Fruit fly (Drosophila melanogaster): ENCODE data around the gene CG31688.
A peak's percentile ranks its signal among the peaks of the same experiment; 100 is the strongest.

The CG31688 gene

dm6 chr2L:20425854-20426396 lies at the start of gene CG31688:
Gene CG31688, plus strand, starts transcription at chr2L:20426199.
- peak; percentile 67 for TF ChIP-seq Ets65A (GFP tag)
- no peak for TF ChIP-seq CG14710 (tag; optimal IDR thresholded peaks at IDR 0.05)
- no peak for TF ChIP-seq fd96Cb (tag; optimal IDR thresholded peaks at IDR 0.05)
- no peak for TF ChIP-seq toy (GFP tag; IDR thresholded peaks at IDR 0.05)
- no peak for TF ChIP-seq CG10274 (GFP tag; optimal IDR thresholded peaks at IDR 0.05)
- no peak for TF ChIP-seq ftz-f1 (GFP tag; optimal IDR thresholded peaks at IDR 0.05)
- peak; percentile 32 for TF ChIP-seq phol (tag; optimal IDR thresholded peaks at IDR 0.05)
- peak; percentile 72 for TF ChIP-seq CG13894 (tag; optimal IDR thresholded peaks at IDR 0.05)
- peak; percentile 15 for TF ChIP-seq BEAF-32 (GFP tag; optimal IDR thresholded peaks at IDR 0.05)
- no peak for TF ChIP-seq wdn (GFP tag; IDR thresholded peaks at IDR 0.05)
- no peak for TF ChIP-seq Meics (GFP tag; optimal IDR thresholded peaks at IDR 0.05)
- TF ChIP-seq Dp (GFP tag; optimal IDR thresholded peaks at IDR 0.05) = peak; percentile 64
- TF ChIP-seq hbn (GFP tag; IDR thresholded peaks at IDR 0.05; ENCODE audit: partially characterized antibody) = no peak
- TF ChIP-seq CG17829 (tag; optimal IDR thresholded peaks at IDR 0.05) = no peak
- TF ChIP-seq CG13287 (GFP tag; IDR thresholded peaks at IDR 0.05; ENCODE audit: partially characterized antibody) = peak; percentile 13; the same call in 1 of the 2 replicates
- peak; percentile 100 for TF ChIP-seq ewg (GFP tag; optimal IDR thresholded peaks at IDR 0.05)
- TF ChIP-seq CG8290 (GFP tag; optimal IDR thresholded peaks at IDR 0.05) = no peak
- peak in 1 of 2 experiments; percentile 13 for TF ChIP-seq CG8290 (tag; optimal IDR thresholded peaks at IDR 0.05)
- peak; percentile 91 for TF ChIP-seq CTCF (GFP tag; optimal IDR thresholded peaks at IDR 0.05)
- peak; percentile 18 for TF ChIP-seq CG5180 (GFP tag; optimal IDR thresholded peaks at IDR 0.05)
- TF ChIP-seq CG15514 (GFP tag; optimal IDR thresholded peaks at IDR 0.05) = peak; percentile 84
- no peak for TF ChIP-seq fd64A (GFP tag; optimal IDR thresholded peaks at IDR 0.05)
- TF ChIP-seq Med (GFP tag) = peak; percentile 59
- TF ChIP-seq esg (GFP tag; conservative IDR thresholded peaks at IDR 0.05) = no peak
- TF ChIP-seq Sry-δ (GFP tag; optimal IDR thresholded peaks at IDR 0.05) = peak; percentile 22
- TF ChIP-seq CrebB (tag; optimal IDR thresholded peaks at IDR 0.05) = no peak
- TF ChIP-seq CG2712 (tag; optimal IDR thresholded peaks at IDR 0.05) = peak; percentile 97
- no peak for TF ChIP-seq nmo (GFP tag; optimal IDR thresholded peaks at IDR 0.05)
- TF ChIP-seq CG17328 (GFP tag; IDR thresholded peaks at IDR 0.05) = 0 out of 2 replicates have a peak, but pooled peaks have one; percentile 28
- peak; percentile 39 for TF ChIP-seq Dref (GFP tag; IDR thresholded peaks at IDR 0.05)
- TF ChIP-seq CG6813 (GFP tag; optimal IDR thresholded peaks at IDR 0.05) = no peak
- TF ChIP-seq chinmo (GFP tag; IDR thresholded peaks at IDR 0.05; ENCODE audit: partially characterized antibody) = 0 out of 4 replicates have a peak, but pooled peaks have one; percentile 61
- TF ChIP-seq pzg (GFP tag; optimal IDR thresholded peaks at IDR 0.05) = peak; percentile 60
- no peak for TF ChIP-seq Atf3 (GFP tag; optimal IDR thresholded peaks at IDR 0.05)
- TF ChIP-seq Deaf1 (tag; optimal IDR thresholded peaks at IDR 0.05) = peak; percentile 72
- TF ChIP-seq CG12155 (GFP tag; optimal IDR thresholded peaks at IDR 0.05) = peak; percentile 99
- TF ChIP-seq E2f2 (GFP tag; IDR thresholded peaks at IDR 0.05) = peak; percentile 72
- TF ChIP-seq Hr51 (GFP tag; optimal IDR thresholded peaks at IDR 0.05) = no peak
- peak; percentile 10 for TF ChIP-seq scrt (GFP tag; optimal IDR thresholded peaks at IDR 0.05)
- no peak for TF ChIP-seq CoRest (tag; optimal IDR thresholded peaks at IDR 0.05)
- 0 out of 3 replicates have a peak, but pooled peaks have one; percentile 18 for TF ChIP-seq CG11456 (GFP tag; IDR thresholded peaks at IDR 0.05)
